Fruit fly (Drosophila melanogaster) whole organism, prepupa: Measurements from ENCODE around the gene Prx5.

ENCODE experiments used
- Blimp-1 ChIP-seq: fragments of 200-800 bp; sonication (Bioruptor generic); optimal IDR thresholded peaks from 3 replicates; lab custom pipeline; 2017; ENCODE audit warnings: missing biosample characterization, missing genetic modification characterization, mild to moderate bottlenecking, moderate library complexity, missing genetic modification reagents
- CG7368 ChIP-seq: fragments of 200-800 bp; sonication (Bioruptor generic); optimal IDR thresholded peaks from 3 replicates; lab custom pipeline; 2016; ENCODE audit warnings: missing biosample characterization, missing genetic modification characterization
- Hr39 ChIP-seq: fragments of 200-800 bp; sonication (Bioruptor generic); optimal IDR thresholded peaks from 2 replicates; lab custom pipeline; 2016; ENCODE audit warnings: missing biosample characterization, missing genetic modification characterization
- Sox14 ChIP-seq: fragments of 200-800 bp; sonication (Bioruptor generic); optimal IDR thresholded peaks from 3 replicates; lab custom pipeline; 2016; ENCODE audit warnings: missing biosample characterization, missing genetic modification characterization
- dac ChIP-seq: fragments of 200-800 bp; sonication (Bioruptor generic); optimal IDR thresholded peaks from 2 replicates; lab custom pipeline; 2017; ENCODE audit warnings: missing biosample characterization, mild to moderate bottlenecking, missing genetic modification characterization

- no peak for TF ChIP-seq Blimp-1
- TF ChIP-seq Hr39 (GFP tag; lab: Kevin White, UChicago): no peak
- TF ChIP-seq dac (GFP tag; lab: Kevin White, UChicago): no peak
- no peak for TF ChIP-seq Sox14 (GFP tag; lab: Kevin White, UChicago)
- TF ChIP-seq CG7368 (GFP tag; lab: Kevin White, UChicago): no peak
These were observed 13.4 kb downstream of the Prx5 start for dm6 chr3R:18153698-18154097.
